Fruit fly (Drosophila melanogaster): ENCODE data around the gene mRpL14.

- TF ChIP-seq cyc (GFP tag; optimal IDR thresholded peaks at IDR 0.05) (no peak), CG8319 (GFP tag; optimal IDR thresholded peaks at IDR 0.05) (no peak)
Observed at dm6 chrX:2350228-2350564, 5.7 kb upstream of the mRpL14 start.
